Worm (Caenorhabditis elegans): ENCODE measurements around the gene unc-8.

unc-8 gene

DNA sequence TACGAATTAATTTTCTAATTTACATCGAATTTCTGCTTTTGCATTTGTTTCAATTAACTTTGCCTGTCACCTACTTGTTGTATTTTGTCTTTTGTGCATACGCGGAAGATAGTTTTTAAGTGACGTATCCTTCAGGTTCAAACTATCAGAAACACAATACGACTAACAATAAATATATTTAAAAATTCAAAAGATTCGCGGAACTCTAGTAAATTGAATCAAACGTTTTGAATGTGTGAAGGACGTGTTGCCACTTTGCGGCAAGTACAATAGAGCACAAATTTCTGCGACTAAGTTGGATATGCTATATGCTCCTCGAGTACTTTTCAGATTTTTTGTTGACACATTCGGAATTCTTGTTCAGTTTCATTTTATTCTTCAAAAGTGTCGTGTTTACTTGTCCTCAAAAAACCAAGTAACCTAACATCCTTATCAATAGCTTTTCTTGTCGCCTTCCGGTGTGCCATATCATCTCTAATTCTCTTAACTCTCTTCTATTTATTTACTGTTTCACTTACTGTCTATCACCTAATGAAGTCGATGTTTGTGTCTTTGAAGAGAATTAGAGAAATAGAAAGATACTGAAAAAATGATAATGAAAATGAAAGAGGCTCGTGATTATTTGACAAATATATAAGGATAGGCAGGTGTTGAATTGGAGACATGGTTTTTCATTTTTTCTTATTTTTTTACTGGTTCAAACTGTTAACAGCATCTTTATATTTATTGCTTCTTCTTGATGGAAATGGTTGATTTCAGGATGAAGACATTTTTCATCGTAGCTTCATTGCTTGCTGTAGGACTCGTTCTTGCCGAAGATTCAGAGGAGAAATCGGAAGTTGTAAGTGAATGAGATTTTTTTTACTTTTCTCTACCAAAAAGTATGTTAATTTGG lies 8.2 kb upstream of the unc-8 start, which contains the start of gene srlf-7 (continued):
- TF ChIP-seq ceh-63 (GFP tag; optimal IDR thresholded peaks at IDR 0.05) (no peak), swsn-7 (tag; optimal IDR thresholded peaks at IDR 0.05) (peak; percentile 2), lin-14 (GFP tag; optimal IDR thresholded peaks at IDR 0.05) (peak; percentile 81), ceh-88 (GFP tag; IDR thresholded peaks at IDR 0.05) (no peak), skn-1 (tag; optimal IDR thresholded peaks at IDR 0.05) (no peak), unc-86 (tag; optimal IDR thresholded peaks at IDR 0.05) (no peak), snu-23 (GFP tag; optimal IDR thresholded peaks at IDR 0.05) (peak; percentile 52), nhr-90 (tag; optimal IDR thresholded peaks at IDR 0.05; ENCODE audit: poor library complexity) (peak; percentile 77), fkh-8 (tag; optimal IDR thresholded peaks at IDR 0.05) (no peak), Y116A8C.19 (tag; optimal IDR thresholded peaks at IDR 0.05; ENCODE audit: borderline replicate concordance) (no peak), dsc-1 (tag; optimal IDR thresholded peaks at IDR 0.05) (no peak), lin-13 (GFP tag; optimal IDR thresholded peaks at IDR 0.05) (peak; percentile 9), isw-1 (GFP tag; IDR thresholded peaks at IDR 0.05) (no peak), nhr-77 (tag; optimal IDR thresholded peaks at IDR 0.05) (peak; percentile 58), unc-62 (GFP tag; optimal IDR thresholded peaks at IDR 0.05) (no peak), dpl-1 (GFP tag; optimal IDR thresholded peaks at IDR 0.05) (peak in 1 of 3 experiments; percentile 36), lin-15B (tag; optimal IDR thresholded peaks at IDR 0.05) (no peak), ama-1 (optimal IDR thresholded peaks at IDR 0.05) (no peak), mef-2 (tag; optimal IDR thresholded peaks at IDR 0.05) (no peak), egl-27 (tag; optimal IDR thresholded peaks at IDR 0.05) (no peak), ces-1 (GFP tag; optimal IDR thresholded peaks at IDR 0.05) (no peak), fkh-4 (tag; optimal IDR thresholded peaks at IDR 0.05; ENCODE audit: borderline replicate concordance) (no peak), hpl-2 (GFP tag; optimal IDR thresholded peaks at IDR 0.05) (no peak), xbp-1 (tag; optimal IDR thresholded peaks at IDR 0.05) (no peak), mab-9 (GFP tag; IDR thresholded peaks at IDR 0.05) (no peak), mep-1 (tag; optimal IDR thresholded peaks at IDR 0.05) (no peak), fkh-10 (GFP tag; optimal IDR thresholded peaks at IDR 0.05) (peak; percentile 54), lin-35 (GFP tag; optimal IDR thresholded peaks at IDR 0.05) (peak in 1 of 2 experiments; percentile 80), pqm-1 (tag; optimal IDR thresholded peaks at IDR 0.05) (no peak), lin-39 (tag; optimal IDR thresholded peaks at IDR 0.05) (no peak), F16B12.6 (tag; optimal IDR thresholded peaks at IDR 0.05) (no peak), C04F5.9 (tag; optimal IDR thresholded peaks at IDR 0.05) (no peak), grh-1 (GFP tag; IDR thresholded peaks at IDR 0.05) (no peak)

DNA sequence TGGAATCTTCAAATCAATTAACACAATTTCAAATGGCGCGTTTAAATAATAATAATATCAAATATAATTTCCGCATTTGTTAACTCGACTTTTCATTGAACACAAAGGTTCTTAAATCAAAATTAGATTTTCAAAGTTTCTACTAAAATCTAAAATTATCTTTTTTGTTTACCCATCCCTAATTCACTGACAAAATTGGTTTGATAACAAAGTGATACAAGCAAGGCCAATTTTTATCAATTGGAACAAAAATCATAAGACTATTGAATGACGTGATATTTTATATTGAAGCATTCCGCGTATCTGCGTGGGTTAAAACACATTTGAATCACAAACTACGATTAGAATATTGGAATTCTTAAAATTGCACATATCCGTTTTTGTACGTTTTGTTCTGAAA lies 6.5 kb upstream of the unc-8 start:
- TF ChIP-seq jun-1 (tag; optimal IDR thresholded peaks at IDR 0.05), result peak; percentile 49
- no peak for TF ChIP-seq aly-2 (tag; optimal IDR thresholded peaks at IDR 0.05)
- TF ChIP-seq lin-14 (GFP tag; optimal IDR thresholded peaks at IDR 0.05), result peak; percentile 56
- peak in 3 of 6 experiments; percentile 6 to 73 (median 56) for TF ChIP-seq elt-3 (tag; optimal IDR thresholded peaks at IDR 0.05)
- no peak for TF ChIP-seq ceh-90 (tag; optimal IDR thresholded peaks at IDR 0.05)
- peak; percentile 89 for TF ChIP-seq elt-2 (tag; optimal IDR thresholded peaks at IDR 0.05)
- TF ChIP-seq efl-1 (optimal IDR thresholded peaks at IDR 0.05), result no peak
- no peak for TF ChIP-seq efl-1 (GFP tag; optimal IDR thresholded peaks at IDR 0.05 in 1 of 2)
- TF ChIP-seq Y116A8C.19 (tag; optimal IDR thresholded peaks at IDR 0.05; ENCODE audit: borderline replicate concordance), result no peak
- TF ChIP-seq lin-39 (tag; optimal IDR thresholded peaks at IDR 0.05), result no peak
- no peak for TF ChIP-seq irx-1 (tag; optimal IDR thresholded peaks at IDR 0.05)
- TF ChIP-seq egl-27 (tag; optimal IDR thresholded peaks at IDR 0.05), result no peak
- TF ChIP-seq nhr-71 (tag; optimal IDR thresholded peaks at IDR 0.05), result peak; percentile 69
- no peak for TF ChIP-seq aha-1 (tag; optimal IDR thresholded peaks at IDR 0.05)
- peak; percentile 27 for TF ChIP-seq nhr-90 (tag; optimal IDR thresholded peaks at IDR 0.05; ENCODE audit: poor library complexity)
- TF ChIP-seq swsn-7 (tag; optimal IDR thresholded peaks at IDR 0.05), result no peak
- no peak for TF ChIP-seq ceh-82 (tag; optimal IDR thresholded peaks at IDR 0.05)
- no peak for TF ChIP-seq ztf-4 (tag; optimal IDR thresholded peaks at IDR 0.05)
- no peak for TF ChIP-seq C34B4.2 (tag; optimal IDR thresholded peaks at IDR 0.05)
- TF ChIP-seq lin-15B (tag; optimal IDR thresholded peaks at IDR 0.05), result no peak
- no peak for TF ChIP-seq snu-23 (GFP tag; optimal IDR thresholded peaks at IDR 0.05)
- no peak for TF ChIP-seq sox-4 (tag; optimal IDR thresholded peaks at IDR 0.05)
- no peak for TF ChIP-seq nhr-19 (GFP tag; conservative IDR thresholded peaks at IDR 0.05)
- no peak for TF ChIP-seq fkh-10 (GFP tag; optimal IDR thresholded peaks at IDR 0.05)
- no peak for TF ChIP-seq ztf-11 (tag; optimal IDR thresholded peaks at IDR 0.05)
- no peak for TF ChIP-seq ceh-8 (GFP tag; optimal IDR thresholded peaks at IDR 0.05)
- no peak for TF ChIP-seq nhr-47 (tag; optimal IDR thresholded peaks at IDR 0.05)

All from whole organism, L1 larva.